Worm (Caenorhabditis elegans): ENCODE data around the gene C16D9.8.

DNA sequence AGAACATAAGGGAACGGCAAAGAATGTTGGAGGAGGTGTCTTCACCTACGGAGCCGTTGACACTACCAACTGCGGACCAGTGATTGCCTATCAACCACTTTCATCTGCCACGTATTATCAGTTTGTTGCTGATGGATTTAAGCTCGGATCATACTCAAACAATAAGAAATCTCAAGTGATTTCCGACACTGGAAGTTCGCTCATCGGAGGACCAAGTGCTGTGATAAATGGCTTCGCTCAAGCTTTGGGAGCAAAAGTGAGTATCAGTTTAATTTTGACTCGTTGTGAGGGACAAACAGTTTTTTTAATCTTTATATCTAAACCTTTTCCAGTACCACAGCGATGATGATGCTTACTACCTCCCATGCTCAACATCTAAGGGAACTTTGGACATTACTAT lies 8.0 kb upstream of the C16D9.8 start:
- TF ChIP-seq ref-1 (GFP tag; conservative IDR thresholded peaks at IDR 0.05) (no peak), tab-1 (GFP tag; IDR thresholded peaks at IDR 0.05) (no peak), med-1 (GFP tag; optimal IDR thresholded peaks at IDR 0.05; ENCODE audit: insufficient read depth) (no peak), flt-1 (GFP tag; IDR thresholded peaks at IDR 0.05) (no peak), ztf-29 (GFP tag; IDR thresholded peaks at IDR 0.05) (no peak), klf-2 (GFP tag; conservative IDR thresholded peaks at IDR 0.05) (no peak)
